Fruit fly (Drosophila melanogaster): Measurements from ENCODE around the gene CG13671.
A peak's percentile ranks its signal among the peaks of the same experiment; 100 is the strongest.

- no peak for TF ChIP-seq CG9705 (GFP tag; optimal IDR thresholded peaks at IDR 0.05)
- peak; percentile 89 for TF ChIP-seq brk (GFP tag; optimal IDR thresholded peaks at IDR 0.05)
- TF ChIP-seq lola (GFP tag; optimal IDR thresholded peaks at IDR 0.05) = no peak
- no peak for TF ChIP-seq Abd-B (GFP tag; optimal IDR thresholded peaks at IDR 0.05)
- TF ChIP-seq fru (GFP tag; optimal IDR thresholded peaks at IDR 0.05) = peak; percentile 86
- no peak for TF ChIP-seq sage (GFP tag; optimal IDR thresholded peaks at IDR 0.05)
- TF ChIP-seq psq (GFP tag; optimal IDR thresholded peaks at IDR 0.05) = peak; percentile 82
- no peak for TF ChIP-seq pan (optimal IDR thresholded peaks at IDR 0.05)
- no peak for TF ChIP-seq CG32264 (GFP tag; optimal IDR thresholded peaks at IDR 0.05)
- peak; percentile 79 for TF ChIP-seq dsf (GFP tag; optimal IDR thresholded peaks at IDR 0.05; ENCODE audit: borderline replicate concordance)
- TF ChIP-seq br (GFP tag; optimal IDR thresholded peaks at IDR 0.05) = peak; percentile 69
- no peak for TF ChIP-seq CrebA (GFP tag; optimal IDR thresholded peaks at IDR 0.05; ENCODE audit: borderline replicate concordance)
- no peak for TF ChIP-seq tai (GFP tag; optimal IDR thresholded peaks at IDR 0.05)
These were observed at the start of gene CG13671, which contains the start of gene Arl5 for dm6 chr3L:8299224-8300130.

Measured in whole organism, wandering third instar larva.